Fruit fly (Drosophila melanogaster) S2 (cell line): Measurements from ENCODE around the gene CG32061.

Source experiments
- CG8478 ChIP-seq: fragments of >200 bp; optimal IDR thresholded peaks from 2 replicates; lab custom pipeline; 2018
- CTCF ChIP-seq, 2 experiments: fragments of >200 bp; optimal IDR thresholded peaks; 2 replicates each; lab custom pipeline; 2018

dm6 chr3L:10439873-10440272 lies 23.7 kb upstream of the CG32061 start:
- no peak for TF ChIP-seq CTCF (optimal IDR thresholded peaks at IDR 0.05; lab: Kevin White, UChicago)
- no peak for TF ChIP-seq CG8478 (lab: Kevin White, UChicago)
